Worm (Caenorhabditis elegans) whole organism, midembryonic: ENCODE data around the gene D2085.7.

Source experiments
- T22C8.4 ChIP-seq: fragments of 200-800 bp; sonication (Bioruptor generic); IDR thresholded peaks from 2 replicates; pipeline ENCODE4 v1.3.6; 2022; ENCODE audit warnings: missing genetic modification characterization, missing compliant biosample characterization
- cog-1 ChIP-seq: sonication (generic microtip); optimal IDR thresholded peaks from 2 replicates; lab custom pipeline; 2016; ENCODE audit warnings: missing genetic modification characterization, missing compliant biosample characterization
- flt-1 ChIP-seq: fragments of 200-800 bp; sonication (Bioruptor generic); IDR thresholded peaks from 2 replicates; pipeline ENCODE4 v1.3.6; 2022; ENCODE audit warnings: missing genetic modification characterization, missing compliant biosample characterization
- klf-2 ChIP-seq: fragments of 200-800 bp; sonication (Bioruptor generic); conservative IDR thresholded peaks from 2 replicates; pipeline ENCODE4 v1.3.6; 2022; ENCODE audit warnings: missing genetic modification reagents, missing genetic modification characterization, missing compliant biosample characterization
- med-1 ChIP-seq: sonication (generic microtip); optimal IDR thresholded peaks from 2 replicates; lab custom pipeline; 2017; ENCODE audit warnings: missing genetic modification characterization, mild to moderate bottlenecking, missing compliant biosample characterization, antibody characterized with exemption, missing genetic modification reagents; ENCODE audit not compliant: insufficient read depth
- ref-1 ChIP-seq: fragments of 200-800 bp; sonication (Bioruptor generic); conservative IDR thresholded peaks from 2 replicates; pipeline ENCODE4 v1.3.6; 2022; ENCODE audit warnings: missing genetic modification reagents, missing genetic modification characterization, missing compliant biosample characterization
- tab-1 ChIP-seq: fragments of 200-800 bp; sonication (Bioruptor generic); IDR thresholded peaks from 2 replicates; pipeline ENCODE4 v1.3.6; 2022; ENCODE audit warnings: missing genetic modification characterization, missing compliant biosample characterization
- ztf-23 ChIP-seq: fragments of 200-800 bp; sonication (Bioruptor generic); IDR thresholded peaks from 2 replicates; pipeline ENCODE4 v1.3.6; 2022; ENCODE audit warnings: missing genetic modification reagents, missing genetic modification characterization, missing compliant biosample characterization
- ztf-29 ChIP-seq: fragments of 200-800 bp; sonication (Bioruptor generic); IDR thresholded peaks from 2 replicates; pipeline ENCODE4 v1.3.6; 2022; ENCODE audit warnings: missing genetic modification reagents, missing genetic modification characterization, missing compliant biosample characterization

Gene D2085.7

ce11 chrII:8646437-8646836, 5.3 kb downstream of the D2085.7 start:
- no peak for TF ChIP-seq ref-1 (GFP tag; lab: Robert Waterston, UW)
- TF ChIP-seq ztf-23 (GFP tag; lab: Robert Waterston, UW): no peak
- no peak for TF ChIP-seq cog-1
- TF ChIP-seq T22C8.4: no peak
- TF ChIP-seq flt-1 (GFP tag; lab: Robert Waterston, UW): no peak
- TF ChIP-seq med-1 (GFP tag; lab: Kevin White, UChicago): no peak
- no peak for TF ChIP-seq klf-2 (GFP tag; lab: Robert Waterston, UW)
- no peak for TF ChIP-seq ztf-29
- no peak for TF ChIP-seq tab-1

- TF ChIP-seq T22C8.4 (no peak), ref-1 (GFP tag; lab: Robert Waterston, UW) (no peak), ztf-29 (no peak), flt-1 (GFP tag; lab: Robert Waterston, UW) (no peak), klf-2 (GFP tag; lab: Robert Waterston, UW) (no peak)
Observed at ce11 chrII:8648843-8649242, 7.7 kb downstream of the D2085.7 start.

- no peak for TF ChIP-seq ref-1 (GFP tag; lab: Robert Waterston, UW)
- no peak for TF ChIP-seq flt-1 (GFP tag; lab: Robert Waterston, UW)
- no peak for TF ChIP-seq tab-1
- TF ChIP-seq med-1 (GFP tag; lab: Kevin White, UChicago): no peak
- TF ChIP-seq T22C8.4: no peak
- no peak for TF ChIP-seq klf-2 (GFP tag; lab: Robert Waterston, UW)
- no peak for TF ChIP-seq ztf-23 (GFP tag; lab: Robert Waterston, UW)
- TF ChIP-seq ztf-29: no peak
- TF ChIP-seq cog-1: no peak
Observed at ce11 chrII:8650644-8651159, 9.5 kb downstream of the D2085.7 start, which contains the start of gene pyr-1. Gene pyr-1 (plus strand): TSS chrII:8651109.

- no peak for TF ChIP-seq ztf-29
- TF ChIP-seq med-1 (GFP tag; lab: Kevin White, UChicago): no peak
- TF ChIP-seq flt-1 (GFP tag; lab: Robert Waterston, UW): no peak
- TF ChIP-seq tab-1: no peak
- no peak for TF ChIP-seq ref-1 (GFP tag; lab: Robert Waterston, UW)
- no peak for TF ChIP-seq ztf-23 (GFP tag; lab: Robert Waterston, UW)
- TF ChIP-seq T22C8.4: no peak
- no peak for TF ChIP-seq cog-1
- TF ChIP-seq klf-2 (GFP tag; lab: Robert Waterston, UW): no peak
Observed at ce11 chrII:8658835-8659234, 17.7 kb downstream of the D2085.7 start, which contains the start of gene atg-10. Gene atg-10 (plus strand): TSS chrII:8659135.

ce11 chrII:8661539-8661938, 20.4 kb downstream of the D2085.7 start, which contains the start of the genes piga-1 and eif-2Bepsilon:
Gene piga-1 (minus strand): TSS chrII:8661712.
Gene eif-2Bepsilon (plus strand): TSS chrII:8661869.
- TF ChIP-seq med-1 (GFP tag; lab: Kevin White, UChicago): no peak
- no peak for TF ChIP-seq flt-1 (GFP tag; lab: Robert Waterston, UW)
- TF ChIP-seq ref-1 (GFP tag; lab: Robert Waterston, UW): no peak
- no peak for TF ChIP-seq tab-1

ce11 chrII:8664533-8664932, 23.4 kb downstream of the D2085.7 start, which contains the start of gene etc-1:
Gene etc-1 (plus strand): TSS chrII:8664833.
- TF ChIP-seq ref-1 (GFP tag; lab: Robert Waterston, UW): no peak
- TF ChIP-seq flt-1 (GFP tag; lab: Robert Waterston, UW): no peak
- no peak for TF ChIP-seq ztf-29
- TF ChIP-seq cog-1: no peak
- no peak for TF ChIP-seq klf-2 (GFP tag; lab: Robert Waterston, UW)

- TF ChIP-seq flt-1 (GFP tag; lab: Robert Waterston, UW) (no peak), ztf-29 (no peak), ztf-23 (GFP tag; lab: Robert Waterston, UW) (no peak), klf-2 (GFP tag; lab: Robert Waterston, UW) (no peak), ref-1 (GFP tag; lab: Robert Waterston, UW) (no peak), med-1 (GFP tag; lab: Kevin White, UChicago) (no peak), T22C8.4 (no peak), tab-1 (no peak), cog-1 (no peak)
Observed at ce11 chrII:8668871-8669270, 27.7 kb downstream of the D2085.7 start.

ce11 chrII:8670835-8671234, 29.7 kb downstream of the D2085.7 start:
- TF ChIP-seq med-1 (GFP tag; lab: Kevin White, UChicago): no peak
- no peak for TF ChIP-seq ztf-23 (GFP tag; lab: Robert Waterston, UW)
- TF ChIP-seq ztf-29: no peak
- TF ChIP-seq cog-1: no peak
- no peak for TF ChIP-seq ref-1 (GFP tag; lab: Robert Waterston, UW)
- no peak for TF ChIP-seq tab-1
- TF ChIP-seq T22C8.4: no peak
- no peak for TF ChIP-seq klf-2 (GFP tag; lab: Robert Waterston, UW)
- no peak for TF ChIP-seq flt-1 (GFP tag; lab: Robert Waterston, UW)

- no peak for TF ChIP-seq klf-2 (GFP tag; lab: Robert Waterston, UW)
- TF ChIP-seq T22C8.4: no peak
- TF ChIP-seq ztf-29: no peak
- TF ChIP-seq cog-1: no peak
- TF ChIP-seq flt-1 (GFP tag; lab: Robert Waterston, UW): no peak
Observed at ce11 chrII:8675369-8675768, 34.2 kb downstream of the D2085.7 start.

ce11 chrII:8679799-8680198, 38.6 kb downstream of the D2085.7 start:
- TF ChIP-seq ztf-29: no peak
- TF ChIP-seq klf-2 (GFP tag; lab: Robert Waterston, UW): no peak
- TF ChIP-seq ztf-23 (GFP tag; lab: Robert Waterston, UW): no peak
- TF ChIP-seq flt-1 (GFP tag; lab: Robert Waterston, UW): no peak
- no peak for TF ChIP-seq med-1 (GFP tag; lab: Kevin White, UChicago)
- TF ChIP-seq cog-1: no peak
- TF ChIP-seq ref-1 (GFP tag; lab: Robert Waterston, UW): no peak
